Worm (Caenorhabditis elegans): ENCODE data around the gene spl-1.

DNA sequence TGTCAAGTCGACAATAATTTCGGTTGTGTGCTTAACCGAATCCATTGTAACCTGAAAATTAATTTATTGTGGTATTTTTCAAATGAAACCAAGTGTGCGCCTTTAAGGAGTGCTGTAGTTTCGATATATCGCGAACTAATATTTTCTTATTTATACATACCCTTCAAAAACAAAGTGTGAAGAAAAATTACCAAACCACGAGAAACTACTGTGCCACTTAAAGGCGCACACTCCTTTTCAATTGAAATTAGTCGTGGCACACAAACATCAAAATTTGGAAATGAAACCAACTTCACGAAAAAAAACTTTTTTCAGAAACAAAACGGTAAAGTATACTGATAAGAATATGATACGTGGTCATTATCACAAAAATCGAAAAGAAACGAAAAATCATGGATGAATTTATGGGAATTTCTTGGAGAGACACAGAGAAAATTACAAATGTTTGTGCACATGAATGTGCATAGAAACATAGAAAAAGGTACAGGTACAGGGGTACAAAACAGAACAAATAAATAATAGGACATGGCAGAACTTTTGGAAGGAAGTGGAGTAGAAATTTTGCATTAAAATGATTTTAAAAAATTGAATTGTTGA lies at the start of gene spl-1:
- no peak for TF ChIP-seq tra-4 (tag; optimal IDR thresholded peaks at IDR 0.05)
- no peak for TF ChIP-seq ama-1 (optimal IDR thresholded peaks at IDR 0.05)
- TF ChIP-seq sea-1 (GFP tag; conservative IDR thresholded peaks at IDR 0.05), result no peak
- no peak for TF ChIP-seq aly-1 (tag; optimal IDR thresholded peaks at IDR 0.05)
- TF ChIP-seq ceh-36 (tag; optimal IDR thresholded peaks at IDR 0.05), result no peak
- no peak for TF ChIP-seq scrt-1 (GFP tag; IDR thresholded peaks at IDR 0.05)
- no peak for TF ChIP-seq flt-1 (GFP tag; IDR thresholded peaks at IDR 0.05)
- TF ChIP-seq tbx-37 (GFP tag; conservative IDR thresholded peaks at IDR 0.05), result no peak
- no peak for TF ChIP-seq hnd-1 (tag; optimal IDR thresholded peaks at IDR 0.05)
- TF ChIP-seq hmbx-1 (tag; optimal IDR thresholded peaks at IDR 0.05), result no peak
- TF ChIP-seq F13C5.2 (tag; optimal IDR thresholded peaks at IDR 0.05), result no peak
- TF ChIP-seq tbx-11 (GFP tag; IDR thresholded peaks at IDR 0.05), result no peak

Data from whole organism, early embryonic.